Worm (Caenorhabditis elegans) whole organism, L1 larva: Measurements from ENCODE around the gene fbxa-160.

Experiments
- nhr-76 ChIP-seq: sonication (generic microtip); optimal IDR thresholded peaks from 2 replicates; lab custom pipeline; 2017; ENCODE audit warnings: missing biosample characterization, missing genetic modification characterization
- unc-62 ChIP-seq: fragments of 150-350 bp; optimal IDR thresholded peaks from 2 replicates; lab custom pipeline; 2014; ENCODE audit warnings: missing biosample characterization, missing genetic modification reagents, missing genetic modification characterization

ce11 chrII:1576030-1576429, 48.4 kb downstream of the fbxa-160 start, which contains the start of gene K05F6.10:
- TF ChIP-seq nhr-76 (tag; lab: Kevin White, UChicago) (no peak), unc-62 (GFP tag; lab: Kevin White, UChicago) (no peak)
